Fruit fly (Drosophila melanogaster) whole organism, wandering third instar larva: ENCODE data around the gene CG14568.
A peak's percentile ranks its signal among the peaks of the same experiment; 100 is the strongest.

ENCODE experiments used
- Abd-B ChIP-seq: fragments of >200 bp; optimal IDR thresholded peaks from 2 replicates; lab custom pipeline; 2017; ENCODE audit warnings: missing biosample characterization, missing genetic modification characterization
- CG32264 ChIP-seq: fragments of 200-800 bp; sonication (Bioruptor generic); optimal IDR thresholded peaks from 2 replicates; lab custom pipeline; 2016; ENCODE audit warnings: missing biosample characterization, missing genetic modification characterization
- CrebA ChIP-seq: fragments of 200-800 bp; sonication (Bioruptor generic); optimal IDR thresholded peaks from 2 replicates; lab custom pipeline; 2016; ENCODE audit warnings: missing biosample characterization, mild to moderate bottlenecking, missing genetic modification characterization, borderline replicate concordance
- Dfd ChIP-seq: fragments of >200 bp; optimal IDR thresholded peaks from 2 replicates; lab custom pipeline; 2017; ENCODE audit warnings: missing biosample characterization, missing genetic modification characterization
- Dif ChIP-seq: fragments of 200-275, 200-300 bp; sonication (Bioruptor generic); optimal IDR thresholded peaks from 2 replicates; lab custom pipeline; 2018; ENCODE audit warnings: missing biosample characterization, missing genetic modification characterization; ENCODE audit not compliant: partially characterized antibody
- GATAd ChIP-seq: sonication (Bioruptor generic); optimal IDR thresholded peaks from 2 replicates; lab custom pipeline; 2016; ENCODE audit warnings: missing biosample characterization, missing genetic modification characterization
- HLH106 ChIP-seq: fragments of 200-800 bp; optimal IDR thresholded peaks from 3 replicates; lab custom pipeline; 2019; ENCODE audit warnings: missing biosample characterization, mild to moderate bottlenecking, missing genetic modification characterization, moderate library complexity
- Hnf4 ChIP-seq: fragments of 200-800 bp; sonication (Bioruptor generic); optimal IDR thresholded peaks from 2 replicates; lab custom pipeline; 2016; ENCODE audit warnings: missing biosample characterization, mild to moderate bottlenecking, missing genetic modification characterization
- Hr78 ChIP-seq: fragments of >200 bp; optimal IDR thresholded peaks from 2 replicates; lab custom pipeline; 2017; ENCODE audit warnings: missing biosample characterization, missing genetic modification characterization
- Hr83 ChIP-seq: fragments of 200-300 bp; sonication (Bioruptor generic); optimal IDR thresholded peaks from 2 replicates; lab custom pipeline; 2016; ENCODE audit warnings: missing biosample characterization, mild to moderate bottlenecking, missing genetic modification characterization, moderate library complexity; ENCODE audit not compliant: poor library complexity, severe bottlenecking
- Mio ChIP-seq: sonication (Bioruptor generic); optimal IDR thresholded peaks from 2 replicates; lab custom pipeline; 2016; ENCODE audit warnings: missing biosample characterization, missing genetic modification characterization
- Myc ChIP-seq: fragments of >200 bp; optimal IDR thresholded peaks from 2 replicates; lab custom pipeline; 2017
- N ChIP-seq: fragments of >200 bp; optimal IDR thresholded peaks from 2 replicates; lab custom pipeline; 2018; ENCODE audit warnings: missing biosample characterization, missing external identifiers, missing genetic modification characterization
- Sp1 ChIP-seq: fragments of 200-800 bp; sonication (Bioruptor generic); optimal IDR thresholded peaks from 3 replicates; lab custom pipeline; 2019; ENCODE audit warnings: missing biosample characterization, mild to moderate bottlenecking, missing genetic modification characterization, moderate library complexity
- Vsx2 ChIP-seq: fragments of 200-300, 225-300 bp; sonication (Bioruptor generic); optimal IDR thresholded peaks from 2 replicates; lab custom pipeline; 2018; ENCODE audit warnings: missing biosample characterization, missing genetic modification characterization; ENCODE audit not compliant: partially characterized antibody
- br ChIP-seq: fragments of 200-800 bp; sonication (Bioruptor generic); optimal IDR thresholded peaks from 2 replicates; lab custom pipeline; 2016; ENCODE audit warnings: missing biosample characterization, missing genetic modification characterization
- brk ChIP-seq: fragments of 200-800 bp; sonication (Bioruptor generic); optimal IDR thresholded peaks from 2 replicates; lab custom pipeline; 2016; ENCODE audit warnings: missing biosample characterization, mild to moderate bottlenecking, missing genetic modification characterization
- dl ChIP-seq, 2 experiments: fragments of 175-275, 200-275 bp in 1 of 2; fragments of 200-275 bp in 1 of 2; sonication (Bioruptor generic); optimal IDR thresholded peaks; lab custom pipeline; 2018; ENCODE audit warnings: mild to moderate bottlenecking in 2 of 2, missing biosample characterization in 2 of 2, missing genetic modification characterization in 2 of 2, moderate library complexity in 2 of 2; ENCODE audit not compliant: partially characterized antibody in 2 of 2, insufficient read depth in 1 of 2
- dmrt93B ChIP-seq: fragments of 200-800 bp; sonication (Bioruptor generic); optimal IDR thresholded peaks from 2 replicates; lab custom pipeline; 2018; ENCODE audit warnings: missing biosample characterization, mild to moderate bottlenecking, missing genetic modification characterization
- dsf ChIP-seq: sonication (Bioruptor generic); optimal IDR thresholded peaks from 2 replicates; lab custom pipeline; 2016; ENCODE audit warnings: missing biosample characterization, missing genetic modification characterization, borderline replicate concordance
- ey ChIP-seq: fragments of 200-800 bp; sonication (Bioruptor generic); optimal IDR thresholded peaks from 2 replicates; lab custom pipeline; 2016; ENCODE audit warnings: missing biosample characterization, missing genetic modification characterization
- fru ChIP-seq: fragments of 200-800 bp; sonication (Bioruptor generic); optimal IDR thresholded peaks from 3 replicates; lab custom pipeline; 2016; ENCODE audit warnings: missing biosample characterization, mild to moderate bottlenecking, missing genetic modification characterization
- h ChIP-seq: fragments of 200-800 bp; sonication (Bioruptor generic); optimal IDR thresholded peaks from 3 replicates; lab custom pipeline; 2016; ENCODE audit warnings: missing biosample characterization, mild to moderate bottlenecking, missing genetic modification characterization
- jim ChIP-seq: fragments of 175-275, 200-325 bp; sonication (Bioruptor generic); optimal IDR thresholded peaks from 2 replicates; lab custom pipeline; 2016; ENCODE audit warnings: missing biosample characterization, mild to moderate bottlenecking, missing genetic modification characterization
- lola ChIP-seq: fragments of >200 bp; optimal IDR thresholded peaks from 2 replicates; lab custom pipeline; 2017; ENCODE audit warnings: missing biosample characterization, missing genetic modification characterization
- pan ChIP-seq: fragments of >200 bp; optimal IDR thresholded peaks from 2 replicates; lab custom pipeline; 2017
- psq ChIP-seq: fragments of 200-800 bp; sonication (Bioruptor generic); optimal IDR thresholded peaks from 3 replicates; lab custom pipeline; 2017; ENCODE audit warnings: missing biosample characterization, mild to moderate bottlenecking, missing genetic modification characterization, moderate library complexity
- rgr ChIP-seq: fragments of 200-800 bp; sonication (Bioruptor generic); optimal IDR thresholded peaks from 3 replicates; lab custom pipeline; 2016; ENCODE audit warnings: missing biosample characterization, mild to moderate bottlenecking, missing genetic modification characterization
- sage ChIP-seq: fragments of 200-800 bp; sonication (Bioruptor generic); optimal IDR thresholded peaks from 2 replicates; lab custom pipeline; 2016; ENCODE audit warnings: missing biosample characterization, mild to moderate bottlenecking, missing genetic modification characterization
- tai ChIP-seq: sonication (Bioruptor generic); optimal IDR thresholded peaks from 2 replicates; lab custom pipeline; 2016; ENCODE audit warnings: missing biosample characterization, missing genetic modification characterization
- usp ChIP-seq: fragments of >200 bp; optimal IDR thresholded peaks from 2 replicates; lab custom pipeline; 2017; ENCODE audit warnings: missing biosample characterization, missing genetic modification characterization
- woc ChIP-seq: sonication (Bioruptor generic); optimal IDR thresholded peaks from 2 replicates; lab custom pipeline; 2016; ENCODE audit warnings: missing biosample characterization, mild to moderate bottlenecking, missing genetic modification characterization

The CG14568 gene

DNA sequence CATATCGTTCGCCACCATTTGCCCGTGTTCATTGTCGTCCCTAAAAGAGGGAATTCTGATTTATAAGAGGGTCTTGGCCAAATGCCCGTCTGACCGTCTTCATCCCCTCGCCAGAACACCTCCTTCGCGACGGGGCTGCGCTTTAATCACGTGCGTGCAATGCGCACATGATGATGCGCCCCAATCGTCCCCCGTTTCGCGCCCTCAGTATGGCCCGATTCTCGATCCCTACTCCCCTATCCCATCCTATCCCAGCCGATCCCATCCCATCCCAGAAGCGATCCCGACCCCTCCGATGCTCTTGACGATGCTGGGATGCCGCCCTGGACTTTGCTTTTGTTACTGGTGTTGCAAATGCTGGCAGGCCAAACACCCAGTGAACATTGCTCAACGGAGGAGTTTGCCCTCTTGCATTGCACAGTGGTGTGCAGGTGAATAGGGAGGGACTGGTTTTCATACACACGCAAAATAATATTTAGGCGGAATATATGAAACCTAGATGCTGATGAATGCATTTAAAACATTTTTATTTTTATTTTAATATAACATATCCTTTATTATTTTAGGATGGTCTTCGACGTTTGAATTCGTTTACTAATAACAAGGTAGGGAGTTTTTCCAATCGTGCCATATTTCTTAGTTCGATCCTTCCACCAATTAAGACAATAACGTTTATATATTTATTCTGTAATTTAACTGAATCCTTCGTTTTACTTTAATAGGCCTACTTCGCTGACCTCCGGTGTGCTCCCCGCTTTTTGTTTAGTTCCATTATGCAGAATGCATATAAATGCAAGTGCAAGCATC is 23.3 kb downstream of the CG14568 start (continued):
- no peak for TF ChIP-seq CG32264 (GFP tag; lab: Kevin White, UChicago)
- peak; percentile 57 for TF ChIP-seq Dif (GFP tag; lab: Kevin White, UChicago)
- TF ChIP-seq pan (lab: Kevin White, UChicago), result no peak
- TF ChIP-seq lola, result no peak
- TF ChIP-seq Sp1 (GFP tag; lab: Kevin White, UChicago), result peak; percentile 87
- peak; percentile 79 for TF ChIP-seq psq (GFP tag; lab: Kevin White, UChicago)
- TF ChIP-seq Dfd (GFP tag; lab: Kevin White, UChicago), result no peak
- TF ChIP-seq tai, result no peak
- TF ChIP-seq fru, result peak; percentile 71
- peak; percentile 58 for TF ChIP-seq woc (GFP tag; lab: Kevin White, UChicago)
- peak; percentile 85 for TF ChIP-seq HLH106 (tag; lab: Kevin White, UChicago)
- peak; percentile 61 for TF ChIP-seq ey
- TF ChIP-seq Mio, result no peak
- TF ChIP-seq GATAd (GFP tag; lab: Kevin White, UChicago), result no peak
- TF ChIP-seq rgr (GFP tag; lab: Kevin White, UChicago), result peak; percentile 68
- peak; percentile 15 for TF ChIP-seq Hnf4 (GFP tag; lab: Kevin White, UChicago)
- no peak for TF ChIP-seq N (GFP tag; lab: Kevin White, UChicago)
- TF ChIP-seq h (GFP tag; lab: Kevin White, UChicago), result peak; percentile 74
- TF ChIP-seq Hr78 (GFP tag; lab: Kevin White, UChicago), result no peak
- TF ChIP-seq CrebA, result peak; percentile 1

DNA sequence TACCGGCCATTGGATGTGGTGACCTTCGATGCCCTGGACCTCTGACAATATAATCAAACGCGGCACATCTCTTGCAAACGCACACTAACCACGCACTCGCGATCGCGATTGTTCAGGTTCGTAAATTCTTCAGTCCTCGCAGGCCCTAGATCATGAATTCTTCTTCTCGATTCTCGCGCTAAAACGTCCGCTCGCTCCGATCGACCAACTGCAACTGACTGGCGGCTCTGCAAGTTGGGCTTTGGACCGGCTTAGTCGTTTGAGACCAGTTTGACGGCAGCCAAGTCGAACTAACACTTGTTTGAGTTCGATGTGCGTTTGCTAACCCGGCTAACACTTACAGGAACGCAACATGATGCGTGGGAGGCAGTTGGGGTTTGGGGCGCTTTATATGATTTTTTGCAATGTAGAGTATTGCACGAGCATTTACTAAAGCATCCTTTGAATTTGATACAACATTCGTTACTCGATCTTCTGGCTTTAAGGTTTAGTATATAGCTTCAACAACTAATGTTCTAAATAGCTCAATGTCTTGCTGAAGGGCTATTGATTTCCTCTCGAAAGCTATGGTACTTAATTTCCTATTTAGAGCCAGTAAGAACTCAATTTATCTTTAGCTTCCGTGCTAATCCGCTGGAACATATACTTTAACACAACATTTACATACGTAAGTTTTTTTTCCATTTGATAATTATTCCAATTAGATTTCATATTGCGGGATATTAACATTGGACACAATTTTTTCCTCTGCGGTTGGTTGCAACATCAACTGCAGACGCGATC is 27.0 kb downstream of the CG14568 start, which contains the start of gene CG32447:
CG32447 (minus strand) TSS at position 222 of the 783 bp plus-strand sequence.
- TF ChIP-seq dmrt93B (GFP tag; lab: Kevin White, UChicago) (no peak), Hr83 (GFP tag; lab: Kevin White, UChicago) (peak; percentile 4), pan (lab: Kevin White, UChicago) (no peak), Sp1 (GFP tag; lab: Kevin White, UChicago) (no peak), Vsx2 (GFP tag; lab: Kevin White, UChicago) (peak; percentile 46), dsf (GFP tag; lab: Kevin White, UChicago) (no peak), h (GFP tag; lab: Kevin White, UChicago) (no peak)

DNA sequence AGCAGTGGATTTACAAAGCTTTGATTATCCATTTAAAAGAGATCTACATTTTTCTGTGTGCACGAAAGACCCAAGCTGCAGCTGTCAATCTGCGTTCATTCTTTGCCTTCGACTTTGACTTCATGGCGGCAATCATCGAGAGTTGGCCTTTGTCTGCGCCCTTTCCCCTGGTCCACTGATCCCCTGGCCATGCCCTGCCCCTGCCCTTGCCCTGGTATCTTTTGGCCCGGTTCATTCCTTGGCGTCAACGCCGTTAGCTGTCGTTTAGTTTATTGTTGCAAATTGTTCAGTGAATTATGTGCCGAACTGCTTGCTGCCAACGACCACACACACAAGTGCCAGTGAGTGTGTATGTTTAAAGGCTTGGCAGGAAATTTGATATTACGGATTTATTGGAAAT is 32.3 kb downstream of the CG14568 start:
- no peak for TF ChIP-seq sage
- TF ChIP-seq jim (GFP tag; lab: Kevin White, UChicago), result no peak
- TF ChIP-seq Myc (lab: Kevin White, UChicago), result no peak
- TF ChIP-seq CrebA, result no peak

DNA sequence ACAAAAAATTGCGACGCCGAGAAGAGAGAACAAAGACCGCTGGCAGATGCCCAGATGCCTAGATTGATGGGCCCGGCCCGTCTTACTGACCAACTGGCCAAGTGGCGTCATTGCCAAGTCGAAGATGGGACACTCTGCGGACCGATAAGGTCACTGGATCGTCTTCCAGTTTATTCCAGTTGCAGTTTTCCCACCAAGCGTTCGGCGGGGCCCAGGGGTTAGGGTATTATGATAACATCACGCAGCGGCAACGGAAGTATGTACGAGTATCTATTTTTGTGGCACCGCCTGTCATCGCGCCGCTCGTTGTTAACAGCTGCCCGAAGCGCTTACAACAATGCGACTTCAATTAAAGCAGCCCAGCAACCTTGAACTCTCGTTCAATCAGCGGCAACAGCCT is 33.2 kb downstream of the CG14568 start:
- TF ChIP-seq psq (GFP tag; lab: Kevin White, UChicago) (no peak), tai (no peak), N (GFP tag; lab: Kevin White, UChicago) (no peak), woc (GFP tag; lab: Kevin White, UChicago) (no peak), lola (no peak), Hr83 (GFP tag; lab: Kevin White, UChicago) (no peak), h (GFP tag; lab: Kevin White, UChicago) (no peak), Myc (lab: Kevin White, UChicago) (no peak), Abd-B (GFP tag; lab: Kevin White, UChicago) (no peak), Hnf4 (GFP tag; lab: Kevin White, UChicago) (no peak), pan (lab: Kevin White, UChicago) (no peak), Hr78 (GFP tag; lab: Kevin White, UChicago) (no peak), rgr (GFP tag; lab: Kevin White, UChicago) (no peak), Vsx2 (GFP tag; lab: Kevin White, UChicago) (no peak), Dif (GFP tag; lab: Kevin White, UChicago) (no peak)

DNA sequence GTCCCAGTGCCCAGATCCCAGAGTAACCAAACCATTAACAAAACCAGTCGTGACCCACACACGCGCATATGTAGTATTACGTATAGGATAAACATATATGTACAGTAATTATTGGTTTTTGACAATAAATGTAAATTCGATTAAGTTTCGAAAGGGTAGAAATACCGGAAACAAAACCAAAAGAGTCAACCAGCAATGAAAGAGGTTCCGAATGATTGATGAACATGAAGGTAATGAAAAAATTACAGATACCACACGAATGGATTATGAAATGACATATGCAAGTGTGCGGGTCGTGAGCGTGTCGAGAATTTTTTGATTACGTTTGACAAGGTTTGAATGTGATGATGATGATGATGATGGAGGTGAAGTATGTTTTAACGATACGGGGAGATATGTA is 38.6 kb downstream of the CG14568 start:
- TF ChIP-seq Hnf4 (GFP tag; lab: Kevin White, UChicago) (no peak), CrebA (no peak), fru (no peak), Dif (GFP tag; lab: Kevin White, UChicago) (no peak), rgr (GFP tag; lab: Kevin White, UChicago) (no peak), HLH106 (tag; lab: Kevin White, UChicago) (no peak), sage (no peak), usp (GFP tag; lab: Kevin White, UChicago) (no peak), Dfd (GFP tag; lab: Kevin White, UChicago) (no peak), brk (GFP tag; lab: Kevin White, UChicago) (no peak), h (GFP tag; lab: Kevin White, UChicago) (no peak), dl (GFP tag; optimal IDR thresholded peaks at IDR 0.05; lab: Kevin White, UChicago; ENCODE audit: insufficient read depth in 1 of 2, partially characterized antibody in 2 of 2) (no peak), br (GFP tag; lab: Kevin White, UChicago) (no peak), dmrt93B (GFP tag; lab: Kevin White, UChicago) (no peak)
